Worm (Caenorhabditis elegans) whole organism, L2 larva: ENCODE measurements around the gene B0496.1.

Source experiments
- nhr-237 ChIP-seq: fragments of 150-350 bp; optimal IDR thresholded peaks from 2 replicates; lab custom pipeline; 2014; ENCODE audit warnings: missing biosample characterization, missing genetic modification characterization
- ztf-11 ChIP-seq: sonication (generic microtip); optimal IDR thresholded peaks from 2 replicates; lab custom pipeline; 2017; ENCODE audit warnings: missing biosample characterization, missing genetic modification characterization

ce11 chrIV:7424198-7424597 is 21.9 kb upstream of the B0496.1 start, which contains the start of gene unc-82:
- no peak for TF ChIP-seq nhr-237 (tag; lab: Kevin White, UChicago)
- TF ChIP-seq ztf-11 (tag; lab: Kevin White, UChicago), result no peak
